Fruit fly (Drosophila melanogaster) whole organism, adult: Measurements from ENCODE around the gene Tusp.

ENCODE experiments used
- CG11617 ChIP-seq: fragments of 200-800 bp; sonication (Bioruptor generic); optimal IDR thresholded peaks from 2 replicates; lab custom pipeline; 2017; ENCODE audit warnings: mild to moderate bottlenecking, missing biosample characterization, missing genetic modification reagents, missing genetic modification characterization
- CG12768 ChIP-seq: fragments of 200-800 bp; sonication (Bioruptor generic); optimal IDR thresholded peaks from 2 replicates; lab custom pipeline; 2017; ENCODE audit warnings: missing biosample characterization, missing genetic modification characterization, mild to moderate bottlenecking, moderate library complexity, missing genetic modification reagents
- CG14711 ChIP-seq: fragments of 200-800 bp; sonication (Bioruptor generic); optimal IDR thresholded peaks from 2 replicates; lab custom pipeline; 2018; ENCODE audit warnings: missing biosample characterization, mild to moderate bottlenecking, missing genetic modification characterization, moderate library complexity
- CG1620 ChIP-seq: fragments of 200-800 bp; sonication (Bioruptor generic); optimal IDR thresholded peaks from 2 replicates; lab custom pipeline; 2016; ENCODE audit warnings: missing biosample characterization, missing genetic modification characterization
- CG33017 ChIP-seq: fragments of 200-800 bp; sonication (Bioruptor generic); optimal IDR thresholded peaks from 2 replicates; lab custom pipeline; 2018; ENCODE audit warnings: missing biosample characterization, mild to moderate bottlenecking, missing genetic modification characterization, moderate library complexity
- CG5204 ChIP-seq: fragments of 200-800 bp; sonication (Bioruptor generic); optimal IDR thresholded peaks from 2 replicates; lab custom pipeline; 2016; ENCODE audit warnings: missing biosample characterization, missing genetic modification characterization
- CG7045 ChIP-seq: fragments of 200-800 bp; sonication (Bioruptor generic); optimal IDR thresholded peaks from 2 replicates; lab custom pipeline; 2017; ENCODE audit warnings: missing biosample characterization, mild to moderate bottlenecking, missing genetic modification characterization
- CG7101 ChIP-seq: fragments of 200-800 bp; sonication (Bioruptor generic); optimal IDR thresholded peaks from 2 replicates; lab custom pipeline; 2018; ENCODE audit warnings: missing biosample characterization, mild to moderate bottlenecking, missing genetic modification characterization, moderate library complexity
- Clk ChIP-seq: fragments of 200-800 bp; sonication (Bioruptor generic); optimal IDR thresholded peaks from 2 replicates; lab custom pipeline; 2017; ENCODE audit warnings: missing biosample characterization, missing genetic modification characterization
- Crg-1 ChIP-seq: fragments of 200-800 bp; sonication (Bioruptor generic); optimal IDR thresholded peaks from 2 replicates; lab custom pipeline; 2016; ENCODE audit warnings: missing biosample characterization, missing genetic modification characterization
- Hr96 ChIP-seq: fragments of 200-800 bp; sonication (Bioruptor generic); optimal IDR thresholded peaks from 2 replicates; lab custom pipeline; 2016; ENCODE audit warnings: missing biosample characterization, missing genetic modification characterization
- Mnt ChIP-seq: fragments of 200-800 bp; sonication (Bioruptor generic); optimal IDR thresholded peaks from 2 replicates; lab custom pipeline; 2016; ENCODE audit warnings: missing biosample characterization, mild to moderate bottlenecking, missing genetic modification characterization
- bab1 ChIP-seq: fragments of 200-800 bp; sonication (Bioruptor generic); optimal IDR thresholded peaks from 3 replicates; lab custom pipeline; 2019; ENCODE audit warnings: missing biosample characterization, mild to moderate bottlenecking, missing genetic modification characterization, moderate library complexity
- cic ChIP-seq: fragments of 200-800 bp; sonication (Bioruptor generic); optimal IDR thresholded peaks from 2 replicates; lab custom pipeline; 2017; ENCODE audit warnings: missing biosample characterization, mild to moderate bottlenecking, missing genetic modification characterization, moderate library complexity
- cnc ChIP-seq, 2 experiments: fragments of >200 bp; optimal IDR thresholded peaks; 2 replicates each; lab custom pipeline; 2017
- kay ChIP-seq: fragments of 200-800 bp; sonication (Bioruptor generic); peaks from one replicate; lab custom pipeline; 2016; ENCODE audit warnings: missing biosample characterization, missing genetic modification characterization, borderline replicate concordance
- ovo ChIP-seq: fragments of 200-800 bp; sonication (Bioruptor generic); optimal IDR thresholded peaks from 2 replicates; lab custom pipeline; 2016; ENCODE audit warnings: missing biosample characterization, missing genetic modification characterization
- pad ChIP-seq: fragments of 200-800 bp; sonication (Bioruptor generic); optimal IDR thresholded peaks from 3 replicates; lab custom pipeline; 2017; ENCODE audit warnings: missing biosample characterization, missing genetic modification characterization, mild to moderate bottlenecking, moderate library complexity, missing genetic modification reagents
- tj ChIP-seq: fragments of 200-800 bp; sonication (Bioruptor generic); optimal IDR thresholded peaks from 3 replicates; lab custom pipeline; 2017; ENCODE audit warnings: missing biosample characterization, mild to moderate bottlenecking, missing genetic modification characterization, moderate library complexity
- toe ChIP-seq: fragments of 200-800 bp; sonication (Bioruptor generic); optimal IDR thresholded peaks from 2 replicates; lab custom pipeline; 2016; ENCODE audit warnings: missing biosample characterization, missing genetic modification characterization

Gene Tusp

dm6 chr3R:27595979-27596378 is 11.7 kb upstream of the Tusp start, which contains the start of gene CG5639:
Gene CG5639, minus strand, starts transcription at chr3R:27596130.
- TF ChIP-seq Clk (GFP tag; lab: Kevin White, UChicago) (no peak), CG12768 (GFP tag; lab: Kevin White, UChicago) (no peak), cnc (optimal IDR thresholded peaks at IDR 0.05; lab: Kevin White, UChicago) (no peak), kay (GFP tag; lab: Kevin White, UChicago) (no peak), ovo (no peak), Hr96 (GFP tag; lab: Kevin White, UChicago) (no peak), bab1 (GFP tag; lab: Kevin White, UChicago) (no peak), pad (GFP tag; lab: Kevin White, UChicago) (no peak), CG5204 (GFP tag; lab: Kevin White, UChicago) (no peak), CG14711 (tag; lab: Kevin White, UChicago) (no peak), tj (GFP tag; lab: Kevin White, UChicago) (no peak), Mnt (GFP tag; lab: Kevin White, UChicago) (no peak), CG33017 (no peak), toe (GFP tag; lab: Kevin White, UChicago) (no peak), CG7045 (GFP tag; lab: Kevin White, UChicago) (no peak), CG1620 (GFP tag; lab: Kevin White, UChicago) (no peak), CG11617 (GFP tag; lab: Kevin White, UChicago) (no peak), CG7101 (tag; lab: Kevin White, UChicago) (no peak), Crg-1 (GFP tag; lab: Kevin White, UChicago) (no peak)

DNA sequence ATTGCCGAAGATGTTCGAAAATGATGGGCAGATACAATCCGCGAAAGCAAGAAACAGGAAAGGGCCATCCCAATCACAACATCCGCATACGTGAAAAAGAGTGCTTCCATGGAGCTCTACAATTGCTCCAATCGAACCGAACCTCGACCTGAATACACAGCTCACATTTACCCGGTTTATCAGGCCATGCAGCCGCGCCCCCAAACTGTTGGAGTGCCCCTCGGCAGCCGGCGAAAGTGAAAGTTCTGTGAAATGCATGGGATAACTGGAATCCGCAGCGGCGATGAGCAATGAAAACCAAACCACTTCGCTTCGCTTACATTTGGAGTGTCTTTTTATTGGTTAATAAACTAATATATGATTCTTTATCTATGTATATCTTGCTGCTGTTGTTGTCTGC is 10.4 kb upstream of the Tusp start:
- TF ChIP-seq CG1620 (GFP tag; lab: Kevin White, UChicago) (no peak), CG12768 (GFP tag; lab: Kevin White, UChicago) (no peak), cnc (optimal IDR thresholded peaks at IDR 0.05; lab: Kevin White, UChicago) (no peak), bab1 (GFP tag; lab: Kevin White, UChicago) (no peak), toe (GFP tag; lab: Kevin White, UChicago) (no peak), CG5204 (GFP tag; lab: Kevin White, UChicago) (no peak)

DNA sequence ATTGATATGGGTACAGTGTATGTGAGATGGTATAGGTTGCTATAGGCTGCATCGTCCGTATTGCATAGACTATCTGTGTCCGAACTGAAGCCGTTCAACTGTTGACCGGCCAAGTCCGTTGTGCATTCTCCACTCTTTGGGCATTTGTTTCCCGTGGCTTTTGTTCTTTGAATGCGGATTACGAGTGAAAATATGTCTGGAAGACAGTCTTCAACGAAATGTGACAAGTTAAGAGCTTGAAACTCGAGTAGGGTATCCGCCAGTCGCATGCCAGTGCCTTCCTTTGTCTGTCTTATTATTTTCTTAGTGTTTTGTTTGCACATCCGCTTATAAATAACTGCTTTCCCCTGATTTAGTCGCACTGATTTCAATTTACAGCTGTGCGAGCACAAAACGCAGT is 4.0 kb upstream of the Tusp start:
- TF ChIP-seq CG12768 (GFP tag; lab: Kevin White, UChicago) (peak; percentile 18), pad (GFP tag; lab: Kevin White, UChicago) (peak; percentile 65), kay (GFP tag; lab: Kevin White, UChicago) (no peak), CG14711 (tag; lab: Kevin White, UChicago) (no peak)

- TF ChIP-seq tj (GFP tag; lab: Kevin White, UChicago) (peak; percentile 34), Hr96 (GFP tag; lab: Kevin White, UChicago) (peak; percentile 57), pad (GFP tag; lab: Kevin White, UChicago) (peak; percentile 24), CG1620 (GFP tag; lab: Kevin White, UChicago) (no peak), CG14711 (tag; lab: Kevin White, UChicago) (peak; percentile 40), CG12768 (GFP tag; lab: Kevin White, UChicago) (peak; percentile 76), Crg-1 (GFP tag; lab: Kevin White, UChicago) (no peak), ovo (no peak), cic (GFP tag; lab: Kevin White, UChicago) (peak; percentile 41), bab1 (GFP tag; lab: Kevin White, UChicago) (no peak), CG7045 (GFP tag; lab: Kevin White, UChicago) (peak; percentile 81), Clk (GFP tag; lab: Kevin White, UChicago) (peak; percentile 47), Mnt (GFP tag; lab: Kevin White, UChicago) (peak; percentile 37), CG7101 (tag; lab: Kevin White, UChicago) (peak; percentile 59), CG11617 (GFP tag; lab: Kevin White, UChicago) (peak; percentile 76), CG33017 (peak; percentile 62), toe (GFP tag; lab: Kevin White, UChicago) (peak; percentile 75), cnc (optimal IDR thresholded peaks at IDR 0.05; lab: Kevin White, UChicago) (no peak), kay (GFP tag; lab: Kevin White, UChicago) (peak; percentile 93), CG5204 (GFP tag; lab: Kevin White, UChicago) (peak; percentile 66)
These were observed 2.8 kb upstream of the Tusp start for dm6 chr3R:27604636-27605443.

- no peak for TF ChIP-seq tj (GFP tag; lab: Kevin White, UChicago)
- peak; percentile 60 for TF ChIP-seq cic (GFP tag; lab: Kevin White, UChicago)
- TF ChIP-seq Crg-1 (GFP tag; lab: Kevin White, UChicago): no peak
- no peak for TF ChIP-seq CG1620 (GFP tag; lab: Kevin White, UChicago)
- no peak for TF ChIP-seq bab1 (GFP tag; lab: Kevin White, UChicago)
- no peak for TF ChIP-seq cnc (optimal IDR thresholded peaks at IDR 0.05; lab: Kevin White, UChicago)
- TF ChIP-seq CG11617 (GFP tag; lab: Kevin White, UChicago): peak; percentile 18
- no peak for TF ChIP-seq toe (GFP tag; lab: Kevin White, UChicago)
- no peak for TF ChIP-seq CG33017
- no peak for TF ChIP-seq pad (GFP tag; lab: Kevin White, UChicago)
- peak; percentile 97 for TF ChIP-seq kay (GFP tag; lab: Kevin White, UChicago)
- peak; percentile 41 for TF ChIP-seq CG12768 (GFP tag; lab: Kevin White, UChicago)
- peak; percentile 9 for TF ChIP-seq Mnt (GFP tag; lab: Kevin White, UChicago)
- no peak for TF ChIP-seq Clk (GFP tag; lab: Kevin White, UChicago)
- no peak for TF ChIP-seq CG7045 (GFP tag; lab: Kevin White, UChicago)
- no peak for TF ChIP-seq Hr96 (GFP tag; lab: Kevin White, UChicago)
- no peak for TF ChIP-seq CG5204 (GFP tag; lab: Kevin White, UChicago)
- no peak for TF ChIP-seq ovo
- TF ChIP-seq CG7101 (tag; lab: Kevin White, UChicago): peak; percentile 42
- no peak for TF ChIP-seq CG14711 (tag; lab: Kevin White, UChicago)
These were observed 2.0 kb upstream of the Tusp start for dm6 chr3R:27605534-27606250.
